Worm (Caenorhabditis elegans): ENCODE measurements around the gene dap-3.

dap-3 gene

ce11 chrII:10548778-10549671 lies 31.9 kb upstream of the dap-3 start:
- no peak for TF ChIP-seq unc-62 (GFP tag; optimal IDR thresholded peaks at IDR 0.05)

ce11 chrII:10550173-10550572 lies 30.8 kb upstream of the dap-3 start:
- TF ChIP-seq unc-62 (GFP tag; optimal IDR thresholded peaks at IDR 0.05) = no peak

- TF ChIP-seq unc-62 (GFP tag; optimal IDR thresholded peaks at IDR 0.05) = no peak
These were observed 29.9 kb upstream of the dap-3 start for ce11 chrII:10550872-10551647.

- peak; percentile 36 for TF ChIP-seq unc-62 (GFP tag; optimal IDR thresholded peaks at IDR 0.05)
These were observed 28.8 kb upstream of the dap-3 start for ce11 chrII:10551985-10552736.

- TF ChIP-seq unc-62 (GFP tag; optimal IDR thresholded peaks at IDR 0.05) = no peak
These were observed 27.4 kb upstream of the dap-3 start for ce11 chrII:10553377-10554045.

ce11 chrII:10554046-10554399 lies 26.9 kb upstream of the dap-3 start:
- no peak for TF ChIP-seq unc-62 (GFP tag; optimal IDR thresholded peaks at IDR 0.05)

ce11 chrII:10554972-10555371 lies 26.0 kb upstream of the dap-3 start, which contains the start of gene mnk-1:
mnk-1 (minus strand) TSS chrII:10555044.
- no peak for TF ChIP-seq unc-62 (GFP tag; optimal IDR thresholded peaks at IDR 0.05)

ce11 chrII:10555484-10556075 lies 25.4 kb upstream of the dap-3 start:
- no peak for TF ChIP-seq unc-62 (GFP tag; optimal IDR thresholded peaks at IDR 0.05)

ce11 chrII:10556550-10557205 lies 24.3 kb upstream of the dap-3 start:
- TF ChIP-seq unc-62 (GFP tag; optimal IDR thresholded peaks at IDR 0.05) = no peak

ce11 chrII:10557206-10557574 lies 23.7 kb upstream of the dap-3 start:
- no peak for TF ChIP-seq unc-62 (GFP tag; optimal IDR thresholded peaks at IDR 0.05)

- no peak for TF ChIP-seq unc-62 (GFP tag; optimal IDR thresholded peaks at IDR 0.05)
These were observed 22.6 kb upstream of the dap-3 start for ce11 chrII:10558345-10558744.

- TF ChIP-seq unc-62 (GFP tag; optimal IDR thresholded peaks at IDR 0.05) = no peak
These were observed 21.9 kb upstream of the dap-3 start for ce11 chrII:10558962-10559415.

- no peak for TF ChIP-seq unc-62 (GFP tag; optimal IDR thresholded peaks at IDR 0.05)
These were observed 21.2 kb upstream of the dap-3 start for ce11 chrII:10559671-10560184.

- TF ChIP-seq unc-62 (GFP tag; optimal IDR thresholded peaks at IDR 0.05) = peak; percentile 74
These were observed 17.6 kb upstream of the dap-3 start, which contains the start of gene cdc-48.1 for ce11 chrII:10563368-10563767. cdc-48.1 (minus strand) TSS chrII:10563407.
